Worm (Caenorhabditis elegans) whole organism, L3 larva: ENCODE measurements around the gene mam-7.

Experiments used
- R02D3.7 ChIP-seq: fragments of 150-350 bp; optimal IDR thresholded peaks from 2 replicates; lab custom pipeline; 2014; ENCODE audit warnings: missing biosample characterization, missing genetic modification characterization
- ZK546.5 ChIP-seq: sonication (generic microtip); optimal IDR thresholded peaks from 2 replicates; lab custom pipeline; 2017; ENCODE audit warnings: missing biosample characterization, missing genetic modification characterization
- ama-1 ChIP-seq: fragments of 150-350 bp; optimal IDR thresholded peaks from 2 replicates; lab custom pipeline; 2018
- ceh-16 ChIP-seq: sonication (generic microtip); optimal IDR thresholded peaks from 2 replicates; lab custom pipeline; 2017; ENCODE audit warnings: missing biosample characterization, missing genetic modification characterization
- ceh-82 ChIP-seq: fragments of 150-350 bp; optimal IDR thresholded peaks from 2 replicates; lab custom pipeline; 2014; ENCODE audit warnings: missing biosample characterization, missing genetic modification characterization
- daf-12 ChIP-seq: fragments of 150-350 bp; optimal IDR thresholded peaks from 2 replicates; lab custom pipeline; 2014; ENCODE audit warnings: missing biosample characterization, missing genetic modification reagents, missing genetic modification characterization
- egl-27 ChIP-seq: sonication (generic microtip); optimal IDR thresholded peaks from 4 replicates; lab custom pipeline; 2017; ENCODE audit warnings: missing biosample characterization, missing genetic modification reagents, missing genetic modification characterization
- egl-5 ChIP-seq: fragments of 150-350 bp; optimal IDR thresholded peaks from 2 replicates; lab custom pipeline; 2017; ENCODE audit warnings: missing biosample characterization, missing genetic modification reagents, missing genetic modification characterization, inconsistent platforms
- elt-1 ChIP-seq: fragments of 150-350 bp; optimal IDR thresholded peaks from 2 replicates; lab custom pipeline; 2014; ENCODE audit warnings: missing biosample characterization, missing genetic modification characterization
- elt-2 ChIP-seq: sonication (generic microtip); optimal IDR thresholded peaks from 2 replicates; lab custom pipeline; 2016; ENCODE audit warnings: missing genetic modification reagents, mild to moderate bottlenecking, missing genetic modification characterization, missing compliant biosample characterization
- eor-1 ChIP-seq, 2 experiments: fragments of 150-350 bp; optimal IDR thresholded peaks; 2 replicates each; lab custom pipeline; 2014 to 2018; ENCODE audit warnings: missing biosample characterization in 2 of 2, missing genetic modification characterization in 2 of 2
- fkh-10 ChIP-seq: sonication (generic microtip); optimal IDR thresholded peaks from 2 replicates; lab custom pipeline; 2017; ENCODE audit warnings: missing biosample characterization, missing genetic modification reagents, missing genetic modification characterization
- fkh-2 ChIP-seq: fragments of 150-350 bp; optimal IDR thresholded peaks from 2 replicates; lab custom pipeline; 2014; ENCODE audit warnings: missing biosample characterization, missing genetic modification reagents, missing genetic modification characterization
- fos-1 ChIP-seq: fragments of 150-350 bp; optimal IDR thresholded peaks from 2 replicates; lab custom pipeline; 2014; ENCODE audit warnings: missing biosample characterization, missing genetic modification characterization
- hmg-11 ChIP-seq: sonication (generic microtip); optimal IDR thresholded peaks from 2 replicates; lab custom pipeline; 2016; ENCODE audit warnings: missing genetic modification characterization, missing compliant biosample characterization
- jun-1 ChIP-seq: fragments of 150-350 bp; optimal IDR thresholded peaks from 2 replicates; lab custom pipeline; 2014; ENCODE audit warnings: missing biosample characterization, missing genetic modification reagents, missing genetic modification characterization
- lin-15B ChIP-seq: fragments of 150-350 bp; optimal IDR thresholded peaks from 2 replicates; lab custom pipeline; 2014; ENCODE audit warnings: missing biosample characterization, missing genetic modification characterization
- lin-39 ChIP-seq: fragments of 150-350 bp; optimal IDR thresholded peaks from 2 replicates; lab custom pipeline; 2018; ENCODE audit warnings: missing biosample characterization, missing genetic modification reagents, missing genetic modification characterization
- lsy-12 ChIP-seq: sonication (generic microtip); optimal IDR thresholded peaks from 2 replicates; lab custom pipeline; 2016; ENCODE audit warnings: mild to moderate bottlenecking, missing genetic modification characterization, missing compliant biosample characterization
- mdl-1 ChIP-seq: fragments of 150-350 bp; optimal IDR thresholded peaks from 2 replicates; lab custom pipeline; 2014; ENCODE audit warnings: missing biosample characterization, missing genetic modification characterization
- nfya-1 ChIP-seq: sonication (generic microtip); optimal IDR thresholded peaks from 2 replicates; lab custom pipeline; 2017; ENCODE audit warnings: missing genetic modification characterization, mild to moderate bottlenecking, missing compliant biosample characterization, antibody characterized with exemption, moderate library complexity; ENCODE audit not compliant: insufficient read depth
- nhr-12 ChIP-seq: fragments of 150-350 bp; optimal IDR thresholded peaks from 2 replicates; lab custom pipeline; 2014; ENCODE audit warnings: missing biosample characterization, missing genetic modification characterization
- nhr-23 ChIP-seq: fragments of 150-350 bp; optimal IDR thresholded peaks from 2 replicates; lab custom pipeline; 2014; ENCODE audit warnings: missing biosample characterization, missing genetic modification reagents, missing genetic modification characterization
- nhr-237 ChIP-seq: fragments of 150-350 bp; optimal IDR thresholded peaks from 2 replicates; lab custom pipeline; 2014; ENCODE audit warnings: missing biosample characterization, missing genetic modification characterization
- nhr-25 ChIP-seq: sonication (generic microtip); optimal IDR thresholded peaks from 2 replicates; lab custom pipeline; 2017; ENCODE audit warnings: missing biosample characterization, missing genetic modification characterization
- nhr-43 ChIP-seq: sonication (generic microtip); optimal IDR thresholded peaks from 2 replicates; lab custom pipeline; 2016; ENCODE audit warnings: mild to moderate bottlenecking, missing genetic modification characterization, missing compliant biosample characterization; ENCODE audit not compliant: poor library complexity, severe bottlenecking
- nhr-67 ChIP-seq: fragments of 150-350 bp; optimal IDR thresholded peaks from 2 replicates; lab custom pipeline; 2014; ENCODE audit warnings: missing biosample characterization, missing genetic modification characterization
- nhr-76 ChIP-seq: fragments of 150-350 bp; sonication (generic microtip); optimal IDR thresholded peaks from 5 replicates; lab custom pipeline; 2014; ENCODE audit warnings: missing biosample characterization, missing genetic modification characterization
- pha-4 ChIP-seq: fragments of 150-350 bp; optimal IDR thresholded peaks from 2 replicates; lab custom pipeline; 2014; ENCODE audit warnings: missing biosample characterization, missing genetic modification reagents, missing genetic modification characterization
- pqm-1 ChIP-seq: fragments of 150-350 bp; optimal IDR thresholded peaks from 2 replicates; lab custom pipeline; 2017; ENCODE audit warnings: missing biosample characterization, missing genetic modification characterization, inconsistent platforms
- skn-1 ChIP-seq: fragments of 150-350 bp; optimal IDR thresholded peaks from 2 replicates; lab custom pipeline; 2014; ENCODE audit warnings: missing biosample characterization, missing genetic modification characterization
- tbx-2 ChIP-seq: sonication (generic microtip); optimal IDR thresholded peaks from 2 replicates; lab custom pipeline; 2016; ENCODE audit warnings: mild to moderate bottlenecking, missing genetic modification characterization, missing compliant biosample characterization
- unc-39 ChIP-seq: sonication (generic microtip); optimal IDR thresholded peaks from 4 replicates; lab custom pipeline; 2017; ENCODE audit warnings: missing biosample characterization, missing genetic modification characterization
- zag-1 ChIP-seq: fragments of 150-350 bp; optimal IDR thresholded peaks from 2 replicates; lab custom pipeline; 2014; ENCODE audit warnings: missing biosample characterization, missing genetic modification characterization

Gene mam-7

DNA sequence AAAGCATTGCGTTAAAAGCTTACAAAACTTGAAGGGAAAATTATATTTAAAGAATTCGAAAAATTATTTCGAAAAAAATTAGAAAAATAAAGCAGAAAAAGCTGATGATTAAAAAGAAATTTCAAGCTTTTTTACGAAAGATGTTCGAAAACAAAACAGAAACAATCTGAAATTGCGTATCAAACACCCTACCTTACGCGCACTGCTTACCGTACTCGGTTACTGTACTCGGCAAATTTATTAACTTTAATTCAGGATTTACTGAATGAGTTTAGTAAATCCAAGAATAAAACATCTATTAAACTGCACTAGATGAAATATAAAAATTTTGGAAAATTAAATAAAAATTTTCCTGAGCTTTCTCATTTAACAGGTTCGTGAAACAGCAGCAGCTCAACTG lies 30.5 kb upstream of the mam-7 start:
- TF ChIP-seq fos-1 (tag; lab: Kevin White, UChicago): no peak
- no peak for TF ChIP-seq pqm-1
- no peak for TF ChIP-seq egl-27 (tag; lab: Kevin White, UChicago)
- TF ChIP-seq hmg-11 (tag; lab: Kevin White, UChicago): no peak
- no peak for TF ChIP-seq mdl-1
- TF ChIP-seq R02D3.7 (tag; lab: Kevin White, UChicago): no peak
- TF ChIP-seq elt-1 (tag; lab: Kevin White, UChicago): no peak
- TF ChIP-seq nhr-25 (tag; lab: Kevin White, UChicago): no peak

DNA sequence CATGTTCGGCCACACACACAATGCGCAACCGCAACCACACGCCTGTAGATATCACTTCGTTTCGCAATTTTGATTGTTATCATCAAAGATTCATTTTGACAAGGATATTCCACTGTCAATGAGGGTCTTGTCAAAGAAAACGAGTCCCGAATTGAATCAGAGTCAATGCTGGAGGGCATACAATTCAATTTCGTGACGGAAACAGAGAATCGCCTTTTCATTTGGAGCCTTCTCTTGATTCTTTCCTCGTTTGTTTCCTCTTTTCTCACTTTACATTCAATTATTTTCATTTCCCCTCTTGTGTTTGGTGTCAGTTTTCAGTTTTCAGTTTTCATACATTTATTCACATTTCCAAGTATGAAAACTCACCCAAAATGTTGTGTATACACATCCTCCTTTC lies 25.6 kb upstream of the mam-7 start:
- TF ChIP-seq nhr-23 (tag; lab: Kevin White, UChicago) (peak; percentile 41), fkh-10 (GFP tag; lab: Kevin White, UChicago) (no peak)

DNA sequence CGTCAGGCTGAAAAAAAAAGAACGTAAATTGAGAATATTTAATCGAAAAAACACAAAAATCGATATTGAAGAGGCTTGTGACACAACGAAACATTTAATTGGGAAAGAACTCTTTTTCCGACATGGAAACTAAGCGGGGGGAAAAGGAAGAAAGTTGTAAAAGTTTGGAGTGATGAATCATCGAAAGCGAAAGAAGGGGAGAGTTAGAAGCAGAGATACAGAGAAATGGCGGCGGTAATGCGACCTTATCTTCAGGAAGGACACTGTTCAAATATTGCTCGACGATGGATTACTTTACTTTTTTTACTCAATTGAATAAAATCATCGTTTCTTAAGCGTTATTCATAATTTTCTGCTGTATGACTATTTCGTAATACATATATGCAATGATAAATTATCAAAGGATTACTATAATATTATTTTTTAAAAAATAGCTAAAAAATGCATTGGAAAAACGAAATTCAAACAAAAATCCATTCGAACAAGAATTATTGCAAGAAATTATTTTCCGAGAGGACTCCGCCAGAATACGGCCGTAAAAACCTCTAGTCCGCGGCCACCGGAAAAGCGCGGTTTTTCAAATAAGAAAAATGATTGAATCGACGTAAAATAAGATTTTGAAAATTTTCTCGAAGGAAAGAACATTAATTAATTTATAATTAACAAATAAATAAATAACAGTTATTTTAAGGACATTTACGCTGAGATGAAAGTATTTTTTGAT lies 25.0 kb upstream of the mam-7 start, which contains the start of gene dhhc-4:
Gene dhhc-4, minus strand, starts transcription at position 13 of the 724 bp plus-strand sequence.
- no peak for TF ChIP-seq zag-1 (tag; lab: Kevin White, UChicago)
- TF ChIP-seq egl-27 (tag; lab: Kevin White, UChicago): no peak
- TF ChIP-seq R02D3.7 (tag; lab: Kevin White, UChicago): peak; percentile 26
- peak; percentile 68 for TF ChIP-seq nfya-1 (tag; lab: Kevin White, UChicago)
- peak; percentile 14 for TF ChIP-seq jun-1
- peak; percentile 52 for TF ChIP-seq lsy-12
- peak; percentile 11 for TF ChIP-seq pha-4 (tag; lab: Kevin White, UChicago)
- peak; percentile 28 for TF ChIP-seq tbx-2 (tag; lab: Kevin White, UChicago)
- TF ChIP-seq eor-1 (tag; optimal IDR thresholded peaks at IDR 0.05; lab: Kevin White, UChicago): no peak
- peak; percentile 6 for TF ChIP-seq ama-1 (lab: Kevin White, UChicago)
- peak; percentile 42 for TF ChIP-seq lin-39
- TF ChIP-seq nhr-67: no peak
- peak; percentile 47 for TF ChIP-seq ceh-82 (tag; lab: Kevin White, UChicago)
- TF ChIP-seq fkh-2 (tag; lab: Kevin White, UChicago): no peak
- TF ChIP-seq nhr-76 (tag; lab: Kevin White, UChicago): no peak
- TF ChIP-seq fos-1 (tag; lab: Kevin White, UChicago): peak; percentile 30
- peak; percentile 33 for TF ChIP-seq ZK546.5 (tag; lab: Kevin White, UChicago)
- TF ChIP-seq nhr-23 (tag; lab: Kevin White, UChicago): no peak
- TF ChIP-seq pqm-1: peak; percentile 20
- peak; percentile 26 for TF ChIP-seq elt-1 (tag; lab: Kevin White, UChicago)
- TF ChIP-seq lin-15B: peak; percentile 52
- no peak for TF ChIP-seq unc-39
- peak; percentile 86 for TF ChIP-seq nhr-43 (tag; lab: Kevin White, UChicago)
- no peak for TF ChIP-seq skn-1 (tag; lab: Kevin White, UChicago)
- peak; percentile 50 for TF ChIP-seq egl-5 (tag; lab: Kevin White, UChicago)
- no peak for TF ChIP-seq daf-12 (tag; lab: Kevin White, UChicago)
- TF ChIP-seq elt-2 (tag; lab: Kevin White, UChicago): peak; percentile 39

DNA sequence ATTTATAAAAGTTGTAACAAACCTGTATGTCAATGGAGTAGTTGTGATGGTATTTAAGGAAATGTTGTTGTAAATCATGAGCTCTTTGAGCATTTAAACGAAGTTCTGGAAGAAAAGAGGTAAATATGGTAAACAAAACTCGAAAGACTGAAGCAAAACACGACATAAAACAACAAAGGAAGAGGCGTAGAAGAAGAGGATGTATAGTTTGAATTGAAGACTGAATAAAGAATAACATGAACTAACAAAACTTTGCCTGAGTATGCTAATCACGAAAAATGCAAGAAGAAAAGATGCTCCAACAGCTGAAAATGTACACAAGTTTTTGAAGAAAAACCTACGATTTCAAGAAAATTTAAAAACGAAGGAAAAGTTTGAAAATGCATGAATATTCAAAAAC lies 21.9 kb upstream of the mam-7 start, which contains the start of gene ZK757.1:
Gene ZK757.1, minus strand, starts transcription at position 101 of the 400 bp plus-strand sequence.
- TF ChIP-seq ceh-16 (tag; lab: Kevin White, UChicago): no peak
- no peak for TF ChIP-seq skn-1 (tag; lab: Kevin White, UChicago)
- TF ChIP-seq pha-4 (tag; lab: Kevin White, UChicago): no peak
- no peak for TF ChIP-seq fos-1 (tag; lab: Kevin White, UChicago)
- no peak for TF ChIP-seq ZK546.5 (tag; lab: Kevin White, UChicago)
- no peak for TF ChIP-seq fkh-2 (tag; lab: Kevin White, UChicago)
- no peak for TF ChIP-seq ama-1 (lab: Kevin White, UChicago)
- TF ChIP-seq lsy-12: no peak
- TF ChIP-seq lin-39: no peak
- no peak for TF ChIP-seq nhr-237
- no peak for TF ChIP-seq elt-2 (tag; lab: Kevin White, UChicago)
- TF ChIP-seq daf-12 (tag; lab: Kevin White, UChicago): no peak
- no peak for TF ChIP-seq nhr-67
- no peak for TF ChIP-seq nhr-12 (tag; lab: Kevin White, UChicago)
- TF ChIP-seq lin-15B: no peak
- no peak for TF ChIP-seq eor-1 (tag; optimal IDR thresholded peaks at IDR 0.05; lab: Kevin White, UChicago)
